Fruit fly (Drosophila melanogaster) whole organism, embryonic: ENCODE measurements around the gene CG10628.
A peak's percentile ranks its signal among the peaks of the same experiment; 100 is the strongest.

Source experiments
- BEAF-32 ChIP-seq: fragments of 200-800 bp; sonication (Bioruptor generic); optimal IDR thresholded peaks from 3 replicates; lab custom pipeline; 2017; ENCODE audit warnings: missing biosample characterization, missing genetic modification characterization, mild to moderate bottlenecking, moderate library complexity, missing genetic modification reagents
- CG11695 ChIP-seq: fragments of 200-800 bp; sonication (Bioruptor generic); IDR thresholded peaks from 3 replicates; pipeline ENCODE4 v1.3.6; 2022; ENCODE audit warnings: missing biosample characterization, missing genetic modification characterization
- CG13287 ChIP-seq: fragments of 200-800 bp; sonication (Bioruptor generic); IDR thresholded peaks from 2 replicates; pipeline ENCODE4 v1.3.6; 2022; ENCODE audit warnings: missing biosample characterization, missing genetic modification characterization; ENCODE audit not compliant: partially characterized antibody
- CG15011 ChIP-seq: fragments of 200-800 bp; sonication (Bioruptor generic); optimal IDR thresholded peaks from 3 replicates; lab custom pipeline; 2018; ENCODE audit warnings: missing biosample characterization, mild to moderate bottlenecking, missing genetic modification characterization
- CG1832 ChIP-seq: fragments of 200-800 bp; sonication (Bioruptor generic); optimal IDR thresholded peaks from 2 replicates; lab custom pipeline; 2017; ENCODE audit warnings: missing biosample characterization, mild to moderate bottlenecking, missing genetic modification characterization, inconsistent platforms
- CG18619 ChIP-seq: fragments of 200-800 bp; sonication (Bioruptor generic); optimal IDR thresholded peaks from 3 replicates; lab custom pipeline; 2017; ENCODE audit warnings: missing biosample characterization, mild to moderate bottlenecking, missing genetic modification characterization
- CG30020 ChIP-seq: fragments of 200-800 bp; optimal IDR thresholded peaks from 2 replicates; lab custom pipeline; 2019; ENCODE audit warnings: missing biosample characterization, mild to moderate bottlenecking, missing genetic modification characterization, moderate library complexity
- CG30403 ChIP-seq: fragments of 200-800 bp; sonication (Bioruptor generic); optimal IDR thresholded peaks from 3 replicates; lab custom pipeline; 2016; ENCODE audit warnings: missing biosample characterization, missing genetic modification characterization
- CG3163 ChIP-seq: fragments of 200-800 bp; sonication (Bioruptor generic); optimal IDR thresholded peaks from 3 replicates; lab custom pipeline; 2016; ENCODE audit warnings: missing biosample characterization, missing genetic modification characterization
- CG3726 ChIP-seq: fragments of 200-800 bp; sonication (Bioruptor generic); IDR thresholded peaks from 3 replicates; pipeline ENCODE4, ENCODE4 v1.3.6; 2022; ENCODE audit warnings: missing biosample characterization, missing genetic modification characterization
- CG3847 ChIP-seq: fragments of 200-800 bp; sonication (Bioruptor generic); IDR thresholded peaks from 2 replicates; pipeline ENCODE4 v1.3.6; 2022; ENCODE audit warnings: missing biosample characterization, missing genetic modification characterization
- CG4404 ChIP-seq: fragments of 200-800 bp; sonication (Bioruptor generic); IDR thresholded peaks from 2 replicates; pipeline ENCODE4 v1.3.6; 2022; ENCODE audit warnings: missing biosample characterization, missing genetic modification characterization
- CG7357 ChIP-seq: fragments of 200-800 bp; sonication (Bioruptor generic); IDR thresholded peaks from 3 replicates; pipeline ENCODE4 v1.3.6; 2022; ENCODE audit warnings: missing biosample characterization, missing genetic modification characterization
- Camta ChIP-seq: fragments of 200-800 bp; sonication (Bioruptor generic); optimal IDR thresholded peaks from 2 replicates; lab custom pipeline; 2016; ENCODE audit warnings: missing biosample characterization, missing genetic modification characterization
- CkIIα-i1 ChIP-seq: fragments of 200-800 bp; sonication (Bioruptor generic); IDR thresholded peaks from 2 replicates; pipeline ENCODE4 v1.3.6; 2022; ENCODE audit warnings: missing biosample characterization, missing genetic modification characterization
- Doc3 ChIP-seq: fragments of 200-800 bp; sonication (Bioruptor generic); IDR thresholded peaks from 3 replicates; pipeline ENCODE4 v1.3.6; 2022; ENCODE audit warnings: missing biosample characterization, missing genetic modification characterization; ENCODE audit not compliant: partially characterized antibody
- Hey ChIP-seq: fragments of 200-800 bp; sonication (Bioruptor generic); optimal IDR thresholded peaks from 3 replicates; lab custom pipeline; 2018; ENCODE audit warnings: missing biosample characterization, mild to moderate bottlenecking, missing genetic modification characterization
- Hr39 ChIP-seq: fragments of >200 bp; optimal IDR thresholded peaks from 2 replicates; lab custom pipeline; 2017
- Lim3 ChIP-seq: fragments of 200-800 bp; sonication (Bioruptor generic); IDR thresholded peaks from 2 replicates; pipeline ENCODE4 v1.3.6; 2022; ENCODE audit warnings: missing biosample characterization, missing genetic modification characterization
- MBD-R2 ChIP-seq: fragments of 200-800 bp; sonication (Bioruptor generic); IDR thresholded peaks from 2 replicates; pipeline ENCODE4 v1.3.6; 2022; ENCODE audit warnings: missing biosample characterization, missing genetic modification characterization
- Med ChIP-seq: fragments of 200-800 bp; sonication (Bioruptor generic); peaks from one replicate; lab custom pipeline; 2016; ENCODE audit warnings: missing biosample characterization, missing genetic modification characterization, mild to moderate bottlenecking, inconsistent platforms, moderate library complexity
- NC2α ChIP-seq: fragments of 200-800 bp; sonication (Bioruptor generic); optimal IDR thresholded peaks from 2 replicates; lab custom pipeline; 2016; ENCODE audit warnings: missing biosample characterization, missing genetic modification characterization
- Poxn ChIP-seq: fragments of 200-800 bp; sonication (Bioruptor generic); IDR thresholded peaks from 2 replicates; pipeline ENCODE4 v1.3.6; 2022; ENCODE audit warnings: missing biosample characterization, missing genetic modification characterization
- Rfx ChIP-seq: fragments of 200-800 bp; sonication (Bioruptor generic); IDR thresholded peaks from 2 replicates; pipeline ENCODE4 v1.3.6; 2022; ENCODE audit warnings: missing biosample characterization, missing genetic modification characterization
- Scr ChIP-seq: fragments of 200-800 bp; sonication (Bioruptor generic); IDR thresholded peaks from 2 replicates; pipeline ENCODE4 v1.3.6; 2022; ENCODE audit warnings: missing biosample characterization, missing genetic modification characterization; ENCODE audit not compliant: partially characterized antibody
- Side ChIP-seq: fragments of 200-800 bp; sonication (Bioruptor generic); optimal IDR thresholded peaks from 2 replicates; lab custom pipeline; 2016; ENCODE audit warnings: missing biosample characterization, missing genetic modification characterization
- Sin3A ChIP-seq: fragments of >200 bp; optimal IDR thresholded peaks from 2 replicates; lab custom pipeline; 2018
- Vsx1 ChIP-seq: fragments of 200-800 bp; sonication (Bioruptor generic); optimal IDR thresholded peaks from 2 replicates; lab custom pipeline; 2017; ENCODE audit warnings: missing biosample characterization, mild to moderate bottlenecking, missing genetic modification characterization, missing genetic modification reagents
- ap ChIP-seq: fragments of 200-800 bp; sonication (Bioruptor generic); IDR thresholded peaks from 2 replicates; pipeline ENCODE4 v1.3.6; 2022; ENCODE audit warnings: missing biosample characterization, missing genetic modification characterization
- crol ChIP-seq: fragments of 200-800 bp; sonication (Bioruptor generic); IDR thresholded peaks from 2 replicates; pipeline ENCODE4 v1.3.6; 2022; ENCODE audit warnings: missing biosample characterization, missing genetic modification characterization
- disco-r ChIP-seq: fragments of 200-800 bp; sonication (Bioruptor generic); optimal IDR thresholded peaks from 2 replicates; lab custom pipeline; 2016; ENCODE audit warnings: missing biosample characterization, missing genetic modification characterization
- ewg ChIP-seq: fragments of 200-800 bp; sonication (Bioruptor generic); optimal IDR thresholded peaks from 3 replicates; lab custom pipeline; 2017; ENCODE audit warnings: mild to moderate bottlenecking, missing biosample characterization, missing genetic modification reagents, missing genetic modification characterization
- eyg ChIP-seq: fragments of 200-800 bp; sonication (Bioruptor generic); optimal IDR thresholded peaks from 3 replicates; lab custom pipeline; 2016; ENCODE audit warnings: missing biosample characterization, missing genetic modification characterization
- fd96Cb ChIP-seq: fragments of 200-800 bp; sonication (Bioruptor generic); optimal IDR thresholded peaks from 2 replicates; lab custom pipeline; 2018; ENCODE audit warnings: missing biosample characterization, mild to moderate bottlenecking, missing genetic modification characterization, moderate library complexity
- hb ChIP-seq: fragments of 200-800 bp; sonication (Bioruptor generic); IDR thresholded peaks from 3 replicates; pipeline ENCODE4 v1.3.6; 2022; ENCODE audit warnings: missing biosample characterization, missing genetic modification characterization; ENCODE audit not compliant: partially characterized antibody
- hbn ChIP-seq: fragments of 200-800 bp; sonication (Bioruptor generic); IDR thresholded peaks from 2 replicates; pipeline ENCODE4 v1.3.6; 2022; ENCODE audit warnings: missing biosample characterization, missing genetic modification characterization; ENCODE audit not compliant: partially characterized antibody
- kni ChIP-seq: fragments of 200-800 bp; sonication (Bioruptor generic); optimal IDR thresholded peaks from 3 replicates; lab custom pipeline; 2017; ENCODE audit warnings: mild to moderate bottlenecking, missing biosample characterization, missing genetic modification reagents, missing genetic modification characterization
- lola ChIP-seq, 3 experiments: fragments of >200 bp in 2 of 3; fragments of 200-800 bp in 1 of 3; sonication (Bioruptor generic) in 1 of 3; optimal IDR thresholded peaks; 2 replicates each; lab custom pipeline; 2017 to 2019; ENCODE audit warnings: missing biosample characterization in 3 of 3, missing genetic modification characterization in 3 of 3, mild to moderate bottlenecking in 1 of 3, moderate library complexity in 1 of 3
- lov ChIP-seq, 2 experiments: fragments of 200-800 bp in 1 of 2; fragments of >200 bp in 1 of 2; sonication (Bioruptor generic) in 1 of 2; IDR thresholded peaks in 1 of 2; optimal IDR thresholded peaks in 1 of 2; 2 replicates in 1 of 2; 3 replicates in 1 of 2; pipeline versions ENCODE4 v1.3.6 to Lab custom; 2017 to 2022; ENCODE audit warnings: missing biosample characterization in 1 of 2, missing genetic modification characterization in 1 of 2
- odd ChIP-seq: fragments of 200-800 bp; sonication (Bioruptor generic); optimal IDR thresholded peaks from 2 replicates; lab custom pipeline; 2017; ENCODE audit warnings: missing biosample characterization, mild to moderate bottlenecking, missing genetic modification characterization
- onecut ChIP-seq: fragments of 200-800 bp; sonication (Bioruptor generic); IDR thresholded peaks from 2 replicates; pipeline ENCODE4 v1.3.6; 2022; ENCODE audit warnings: missing biosample characterization, missing genetic modification characterization
- org-1 ChIP-seq: fragments of 200-800 bp; sonication (Bioruptor generic); optimal IDR thresholded peaks from 2 replicates; lab custom pipeline; 2017; ENCODE audit warnings: missing biosample characterization, missing genetic modification characterization
- ranshi ChIP-seq: fragments of 200-800 bp; sonication (Bioruptor generic); IDR thresholded peaks from 2 replicates; pipeline ENCODE4 v1.3.6; 2022; ENCODE audit warnings: missing biosample characterization, missing genetic modification characterization
- ro ChIP-seq: fragments of 200-800 bp; sonication (Bioruptor generic); IDR thresholded peaks from 2 replicates; pipeline ENCODE4 v1.3.6; 2022; ENCODE audit warnings: missing biosample characterization, missing genetic modification characterization
- run ChIP-seq: fragments of 200-800 bp; sonication (Bioruptor generic); optimal IDR thresholded peaks from 3 replicates; lab custom pipeline; 2018; ENCODE audit warnings: missing biosample characterization, mild to moderate bottlenecking, missing genetic modification characterization
- schlank ChIP-seq: fragments of 200-800 bp; sonication (Bioruptor generic); optimal IDR thresholded peaks from 2 replicates; lab custom pipeline; 2018; ENCODE audit warnings: missing biosample characterization, mild to moderate bottlenecking, missing genetic modification characterization
- slou ChIP-seq: fragments of 200-800 bp; sonication (Bioruptor generic); optimal IDR thresholded peaks from 3 replicates; lab custom pipeline; 2016; ENCODE audit warnings: missing biosample characterization, missing genetic modification characterization
- trem ChIP-seq: fragments of 200-800 bp; optimal IDR thresholded peaks from 3 replicates; lab custom pipeline; 2019; ENCODE audit warnings: missing biosample characterization, mild to moderate bottlenecking, missing genetic modification characterization, moderate library complexity
- trh ChIP-seq: fragments of 200-800 bp; sonication (Bioruptor generic); optimal IDR thresholded peaks from 2 replicates; lab custom pipeline; 2016; ENCODE audit warnings: missing biosample characterization, missing genetic modification characterization

CG10628 gene

dm6 chr2L:19758511-19759128, at the start of gene CG10628, which contains the start of gene Dus3 (continued):
- TF ChIP-seq ranshi (GFP tag; lab: Robert Waterston, UW) (peak; percentile 93), Hr39 (lab: Kevin White, UChicago) (no peak), CG1832 (GFP tag; lab: Kevin White, UChicago) (no peak), CG3847 (peak; percentile 91), Poxn (GFP tag; lab: Robert Waterston, UW) (peak; percentile 81), CG11695 (GFP tag; lab: Robert Waterston, UW) (peak; percentile 90), MBD-R2 (peak; percentile 97), Sin3A (peak; percentile 77), trh (GFP tag; lab: Kevin White, UChicago) (peak; percentile 70), Camta (GFP tag; lab: Kevin White, UChicago) (peak; percentile 92), fd96Cb (tag; lab: Kevin White, UChicago) (peak; percentile 89), CG30020 (tag; lab: Kevin White, UChicago) (peak; percentile 70), ap (GFP tag; lab: Robert Waterston, UW) (peak; percentile 78), ewg (GFP tag; lab: Kevin White, UChicago) (peak; percentile 98), ro (GFP tag; lab: Robert Waterston, UW) (peak; percentile 49), schlank (peak; percentile 75), CG3163 (peak; percentile 75), eyg (GFP tag; lab: Kevin White, UChicago) (peak; percentile 84), crol (GFP tag; lab: Robert Waterston, UW) (0 out of 2 replicates have a peak, but pooled peaks have one; percentile 33), Side (peak; percentile 92), BEAF-32 (GFP tag; lab: Kevin White, UChicago) (peak; percentile 77), Vsx1 (GFP tag; lab: Kevin White, UChicago) (no peak), Rfx (GFP tag; lab: Robert Waterston, UW) (peak; percentile 95), CG4404 (GFP tag; lab: Robert Waterston, UW) (peak; percentile 79), disco-r (peak; percentile 83), onecut (peak; percentile 81), run (peak; percentile 64), slou (peak; percentile 49), Lim3 (GFP tag; lab: Robert Waterston, UW) (peak; percentile 75), CkIIα-i1 (GFP tag; lab: Robert Waterston, UW) (no peak), CG3726 (GFP tag; lab: Robert Waterston, UW) (peak; percentile 69; the same call in 2 of the 3 replicates), CG7357 (GFP tag; lab: Robert Waterston, UW) (peak; percentile 86), org-1 (GFP tag; lab: Kevin White, UChicago) (peak; percentile 77), odd (GFP tag; lab: Kevin White, UChicago) (peak; percentile 73), Scr (GFP tag; lab: Robert Waterston, UW) (peak; percentile 68), Doc3 (GFP tag; lab: Robert Waterston, UW) (0 out of 3 replicates have a peak, but pooled peaks have one; percentile 11), CG18619 (GFP tag; lab: Kevin White, UChicago) (peak; percentile 83), Hey (tag; lab: Kevin White, UChicago) (peak; percentile 73), trem (tag; lab: Kevin White, UChicago) (peak; percentile 87), NC2α (GFP tag; lab: Kevin White, UChicago) (peak; percentile 74), CG13287 (GFP tag; lab: Robert Waterston, UW) (peak; percentile 77), Med (peak; percentile 99), hb (no peak), CG30403 (GFP tag; lab: Kevin White, UChicago) (peak; percentile 95), kni (GFP tag; lab: Kevin White, UChicago) (peak; percentile 35), CG15011 (GFP tag; lab: Kevin White, UChicago) (peak; percentile 80), lola (GFP tag; optimal IDR thresholded peaks at IDR 0.05; lab: Kevin White, UChicago) (peak in 1 of 3 experiments; percentile 85), lov (optimal IDR thresholded peaks at IDR 0.05; lab: Kevin White, UChicago) (no peak), lov (GFP tag; IDR thresholded peaks at IDR 0.05; lab: Robert Waterston, UW) (peak; percentile 75; the same call in 2 of the 3 replicates), hbn (GFP tag; lab: Robert Waterston, UW) (0 out of 2 replicates have a peak, but pooled peaks have one; percentile 28)
